Worm (Caenorhabditis elegans) whole organism, early embryonic: ENCODE data around the gene F41G3.18.
"Not testable (repeated sequence)": the region's sequence is repeated elsewhere in the genome, so short reads cannot be mapped to it uniquely, and the experiment has no call there.

Experiments used
- B0310.2 ChIP-seq: sonication (generic microtip); optimal IDR thresholded peaks from 2 replicates; lab custom pipeline; 2016; ENCODE audit warnings: mild to moderate bottlenecking, missing genetic modification characterization, missing compliant biosample characterization
- F13C5.2 ChIP-seq: sonication (generic microtip); optimal IDR thresholded peaks from 2 replicates; lab custom pipeline; 2017; ENCODE audit warnings: mild to moderate bottlenecking, missing genetic modification characterization, inconsistent platforms, missing compliant biosample characterization
- aly-1 ChIP-seq: sonication (generic microtip); optimal IDR thresholded peaks from 2 replicates; lab custom pipeline; 2016; ENCODE audit warnings: missing genetic modification characterization, missing compliant biosample characterization
- ama-1 ChIP-seq: fragments of 150-350 bp; optimal IDR thresholded peaks from 2 replicates; lab custom pipeline; 2014
- ceh-13 ChIP-seq: fragments of 200-800 bp; sonication (Bioruptor generic); optimal IDR thresholded peaks from 2 replicates; lab custom pipeline; 2018; ENCODE audit warnings: mild to moderate bottlenecking, missing genetic modification characterization, missing compliant biosample characterization
- ceh-36 ChIP-seq: sonication (generic microtip); optimal IDR thresholded peaks from 2 replicates; lab custom pipeline; 2016; ENCODE audit warnings: missing genetic modification characterization, inconsistent platforms, missing compliant biosample characterization
- ets-7 ChIP-seq: sonication (generic microtip); optimal IDR thresholded peaks from 2 replicates; lab custom pipeline; 2016; ENCODE audit warnings: missing genotype, missing genetic modification characterization, missing compliant biosample characterization
- flt-1 ChIP-seq: fragments of 200-800 bp; sonication (Bioruptor generic); IDR thresholded peaks from 2 replicates; pipeline ENCODE4 v1.3.6; 2022; ENCODE audit warnings: missing genetic modification characterization, missing compliant biosample characterization
- hmbx-1 ChIP-seq: sonication (generic microtip); optimal IDR thresholded peaks from 2 replicates; lab custom pipeline; 2016; ENCODE audit warnings: mild to moderate bottlenecking, missing genetic modification characterization, missing compliant biosample characterization
- hmg-4 ChIP-seq: fragments of 200-800 bp; sonication (Bioruptor generic); optimal IDR thresholded peaks from 2 replicates; lab custom pipeline; 2018; ENCODE audit warnings: mild to moderate bottlenecking, missing genetic modification characterization, missing compliant biosample characterization
- hnd-1 ChIP-seq: sonication (generic microtip); optimal IDR thresholded peaks from 2 replicates; lab custom pipeline; 2016; ENCODE audit warnings: missing genetic modification characterization, missing compliant biosample characterization
- pes-1 ChIP-seq: fragments of 200-800 bp; sonication (Bioruptor generic); IDR thresholded peaks from 2 replicates; pipeline ENCODE4 v1.3.6; 2022; ENCODE audit warnings: missing genetic modification reagents, missing genetic modification characterization, missing compliant biosample characterization
- scrt-1 ChIP-seq: fragments of 200-800 bp; sonication (Bioruptor generic); IDR thresholded peaks from 2 replicates; pipeline ENCODE4 v1.3.6; 2022; ENCODE audit warnings: missing genetic modification characterization, missing compliant biosample characterization
- sea-1 ChIP-seq: fragments of 200-800 bp; sonication (Bioruptor generic); conservative IDR thresholded peaks from 2 replicates; pipeline ENCODE4 v1.3.6; 2022; ENCODE audit warnings: missing genetic modification characterization, missing compliant biosample characterization
- tbx-11 ChIP-seq: fragments of 200-800 bp; sonication (Bioruptor generic); IDR thresholded peaks from 2 replicates; pipeline ENCODE4 v1.3.6; 2022; ENCODE audit warnings: missing genetic modification characterization, missing compliant biosample characterization
- tbx-37 ChIP-seq: fragments of 200-800 bp; sonication (Bioruptor generic); conservative IDR thresholded peaks from 2 replicates; pipeline ENCODE4 v1.3.6; 2022; ENCODE audit warnings: missing genetic modification reagents, missing genetic modification characterization, missing compliant biosample characterization
- tra-4 ChIP-seq: sonication (generic microtip); optimal IDR thresholded peaks from 2 replicates; lab custom pipeline; 2017; ENCODE audit warnings: missing genetic modification characterization, missing compliant biosample characterization

Gene F41G3.18

ce11 chrII:6752027-6752426, 16.1 kb upstream of the F41G3.18 start, which contains the start of gene F41G3.19:
Gene F41G3.19, minus strand, starts transcription at chrII:6752127.
- TF ChIP-seq hmg-4 (GFP tag; lab: Kevin White, UChicago): no peak
- TF ChIP-seq ceh-36 (tag; lab: Kevin White, UChicago): no peak
- TF ChIP-seq flt-1 (GFP tag; lab: Robert Waterston, UW): no peak
- no peak for TF ChIP-seq ceh-13 (GFP tag; lab: Kevin White, UChicago)
- no peak for TF ChIP-seq sea-1 (GFP tag; lab: Robert Waterston, UW)
- no peak for TF ChIP-seq pes-1 (GFP tag; lab: Robert Waterston, UW)
- no peak for TF ChIP-seq F13C5.2 (tag; lab: Kevin White, UChicago)
- no peak for TF ChIP-seq hnd-1 (tag; lab: Kevin White, UChicago)
- TF ChIP-seq hmbx-1: no peak
- no peak for TF ChIP-seq tbx-37 (GFP tag; lab: Robert Waterston, UW)

ce11 chrII:6752850-6753249, 15.3 kb upstream of the F41G3.18 start, which contains the start of gene F41G3.21:
Gene F41G3.21, minus strand, starts transcription at chrII:6752950.
- TF ChIP-seq tbx-37 (GFP tag; lab: Robert Waterston, UW): no peak
- no peak for TF ChIP-seq tbx-11 (GFP tag; lab: Robert Waterston, UW)
- TF ChIP-seq aly-1 (tag; lab: Kevin White, UChicago): no peak
- no peak for TF ChIP-seq B0310.2 (tag; lab: Kevin White, UChicago)
- no peak for TF ChIP-seq scrt-1 (GFP tag; lab: Robert Waterston, UW)
- no peak for TF ChIP-seq ets-7 (tag; lab: Kevin White, UChicago)
- TF ChIP-seq hmbx-1: no peak
- TF ChIP-seq flt-1 (GFP tag; lab: Robert Waterston, UW): no peak
- no peak for TF ChIP-seq ceh-13 (GFP tag; lab: Kevin White, UChicago)

- TF ChIP-seq pes-1 (GFP tag; lab: Robert Waterston, UW) (no peak), B0310.2 (tag; lab: Kevin White, UChicago) (no peak), ets-7 (tag; lab: Kevin White, UChicago) (no peak), tbx-37 (GFP tag; lab: Robert Waterston, UW) (no peak), ama-1 (no peak), ceh-13 (GFP tag; lab: Kevin White, UChicago) (no peak), hnd-1 (tag; lab: Kevin White, UChicago) (no peak), ceh-36 (tag; lab: Kevin White, UChicago) (no peak), F13C5.2 (tag; lab: Kevin White, UChicago) (no peak), hmbx-1 (no peak), flt-1 (GFP tag; lab: Robert Waterston, UW) (no peak), tbx-11 (GFP tag; lab: Robert Waterston, UW) (no peak), scrt-1 (GFP tag; lab: Robert Waterston, UW) (no peak), aly-1 (tag; lab: Kevin White, UChicago) (no peak), hmg-4 (GFP tag; lab: Kevin White, UChicago) (no peak)
Measured at ce11 chrII:6754671-6755224, 13.4 kb upstream of the F41G3.18 start, which contains the start of the genes srx-95 and fis-1. Gene srx-95, minus strand, starts transcription at chrII:6754771. Gene fis-1, plus strand, starts transcription at chrII:6755174.

- TF ChIP-seq hmbx-1: no peak
- TF ChIP-seq flt-1 (GFP tag; lab: Robert Waterston, UW): no peak
Measured at ce11 chrII:6756232-6756631, 11.9 kb upstream of the F41G3.18 start, which contains the start of gene F41G3.3. Gene F41G3.3, plus strand, starts transcription at chrII:6756532.

- TF ChIP-seq tbx-11 (GFP tag; lab: Robert Waterston, UW): no peak
- TF ChIP-seq hmg-4 (GFP tag; lab: Kevin White, UChicago): no peak
- TF ChIP-seq tbx-37 (GFP tag; lab: Robert Waterston, UW): no peak
- TF ChIP-seq F13C5.2 (tag; lab: Kevin White, UChicago): no peak
- no peak for TF ChIP-seq ama-1
- TF ChIP-seq ets-7 (tag; lab: Kevin White, UChicago): no peak
- no peak for TF ChIP-seq scrt-1 (GFP tag; lab: Robert Waterston, UW)
- no peak for TF ChIP-seq aly-1 (tag; lab: Kevin White, UChicago)
- TF ChIP-seq flt-1 (GFP tag; lab: Robert Waterston, UW): no peak
- TF ChIP-seq ceh-13 (GFP tag; lab: Kevin White, UChicago): no peak
Measured at ce11 chrII:6764734-6765133, 3.4 kb upstream of the F41G3.18 start, which contains the start of gene nlp-50. Gene nlp-50, plus strand, starts transcription at chrII:6765034.

ce11 chrII:6770030-6770429, 1.9 kb downstream of the F41G3.18 start:
- 0 out of 2 replicates have a peak, but pooled peaks have one; percentile 40 for TF ChIP-seq scrt-1 (GFP tag; lab: Robert Waterston, UW)
- TF ChIP-seq ama-1: no peak

- TF ChIP-seq B0310.2 (tag; lab: Kevin White, UChicago): no peak
- no peak for TF ChIP-seq ets-7 (tag; lab: Kevin White, UChicago)
- no peak for TF ChIP-seq ceh-13 (GFP tag; lab: Kevin White, UChicago)
- TF ChIP-seq pes-1 (GFP tag; lab: Robert Waterston, UW): no peak
- no peak for TF ChIP-seq flt-1 (GFP tag; lab: Robert Waterston, UW)
- no peak for TF ChIP-seq ceh-36 (tag; lab: Kevin White, UChicago)
- no peak for TF ChIP-seq ama-1
- no peak for TF ChIP-seq tra-4
- no peak for TF ChIP-seq scrt-1 (GFP tag; lab: Robert Waterston, UW)
- no peak for TF ChIP-seq hmbx-1
- TF ChIP-seq sea-1 (GFP tag; lab: Robert Waterston, UW): no peak
Measured at ce11 chrII:6772482-6772881, 4.4 kb downstream of the F41G3.18 start.

- TF ChIP-seq hmg-4 (GFP tag; lab: Kevin White, UChicago); tbx-37 (GFP tag; lab: Robert Waterston, UW); scrt-1 (GFP tag; lab: Robert Waterston, UW): not testable (repeated sequence)
Measured at ce11 chrII:6775076-6775475, 7.0 kb downstream of the F41G3.18 start, which contains the start of gene agr-1. Gene agr-1, minus strand, starts transcription at chrII:6775176.
